Worm (Caenorhabditis elegans) whole organism, L1 larva: ENCODE results near the gene ugt-14.
A peak's percentile ranks its signal among the peaks of the same experiment; 100 is the strongest.

Experiments
- elt-3 ChIP-seq, 6 experiments: fragments of 150-350 bp in 1 of 6; sonication (generic microtip); optimal IDR thresholded peaks; 2 replicates each; lab custom pipeline; 2017 to 2018; ENCODE audit warnings: missing biosample characterization in 6 of 6, missing genetic modification characterization in 6 of 6, inconsistent platforms in 1 of 6
- unc-130 ChIP-seq: fragments of 150-350 bp; optimal IDR thresholded peaks from 2 replicates; lab custom pipeline; 2017; ENCODE audit warnings: missing biosample characterization, missing genetic modification characterization, inconsistent platforms

DNA sequence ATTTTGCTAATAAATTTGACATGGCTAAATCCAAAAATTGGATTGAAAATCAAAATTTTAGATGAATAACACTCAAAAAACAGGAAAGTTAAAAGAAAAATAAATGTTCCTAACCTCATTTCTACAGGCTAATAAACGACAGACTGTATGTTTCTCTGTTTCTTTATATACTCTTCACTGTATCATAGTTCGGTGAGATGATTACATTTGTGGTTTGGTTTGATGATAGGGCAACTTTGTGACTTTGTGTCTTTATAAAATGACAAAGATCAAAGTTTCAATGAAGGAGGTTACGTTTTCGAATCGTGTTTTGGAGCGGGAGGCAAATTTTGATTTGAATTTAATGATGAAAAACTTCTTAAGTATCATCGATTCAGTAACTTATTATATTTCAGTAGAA lies 16.6 kb upstream of the ugt-14 start, which contains the start of gene ugt-12:
- no peak for TF ChIP-seq unc-130 (tag; lab: Kevin White, UChicago)
- peak in 2 of 6 experiments; percentile 10 to 37 for TF ChIP-seq elt-3 (tag; optimal IDR thresholded peaks at IDR 0.05; lab: Kevin White, UChicago)
